Fruit fly (Drosophila melanogaster) whole organism, wandering third instar larva: ENCODE results near the gene mtDNA-helicase.

ENCODE experiments used
- Abd-B ChIP-seq: fragments of >200 bp; optimal IDR thresholded peaks from 2 replicates; lab custom pipeline; 2017; ENCODE audit warnings: missing biosample characterization, missing genetic modification characterization
- CG32264 ChIP-seq: fragments of 200-800 bp; sonication (Bioruptor generic); optimal IDR thresholded peaks from 2 replicates; lab custom pipeline; 2016; ENCODE audit warnings: missing biosample characterization, missing genetic modification characterization
- CG9705 ChIP-seq: fragments of 200-800 bp; sonication (Bioruptor generic); optimal IDR thresholded peaks from 2 replicates; lab custom pipeline; 2018; ENCODE audit warnings: missing biosample characterization, mild to moderate bottlenecking, missing genetic modification characterization
- CrebA ChIP-seq: fragments of 200-800 bp; sonication (Bioruptor generic); optimal IDR thresholded peaks from 2 replicates; lab custom pipeline; 2016; ENCODE audit warnings: missing biosample characterization, mild to moderate bottlenecking, missing genetic modification characterization, borderline replicate concordance
- Dfd ChIP-seq: fragments of >200 bp; optimal IDR thresholded peaks from 2 replicates; lab custom pipeline; 2017; ENCODE audit warnings: missing biosample characterization, missing genetic modification characterization
- Dif ChIP-seq: fragments of 200-275, 200-300 bp; sonication (Bioruptor generic); optimal IDR thresholded peaks from 2 replicates; lab custom pipeline; 2018; ENCODE audit warnings: missing biosample characterization, missing genetic modification characterization; ENCODE audit not compliant: partially characterized antibody
- GATAd ChIP-seq: sonication (Bioruptor generic); optimal IDR thresholded peaks from 2 replicates; lab custom pipeline; 2016; ENCODE audit warnings: missing biosample characterization, missing genetic modification characterization
- HLH106 ChIP-seq: fragments of 200-800 bp; optimal IDR thresholded peaks from 3 replicates; lab custom pipeline; 2019; ENCODE audit warnings: missing biosample characterization, mild to moderate bottlenecking, missing genetic modification characterization, moderate library complexity
- Hnf4 ChIP-seq: fragments of 200-800 bp; sonication (Bioruptor generic); optimal IDR thresholded peaks from 2 replicates; lab custom pipeline; 2016; ENCODE audit warnings: missing biosample characterization, mild to moderate bottlenecking, missing genetic modification characterization
- Hr78 ChIP-seq: fragments of >200 bp; optimal IDR thresholded peaks from 2 replicates; lab custom pipeline; 2017; ENCODE audit warnings: missing biosample characterization, missing genetic modification characterization
- Hr83 ChIP-seq: fragments of 200-300 bp; sonication (Bioruptor generic); optimal IDR thresholded peaks from 2 replicates; lab custom pipeline; 2016; ENCODE audit warnings: missing biosample characterization, mild to moderate bottlenecking, missing genetic modification characterization, moderate library complexity; ENCODE audit not compliant: poor library complexity, severe bottlenecking
- Jra ChIP-seq: sonication (Bioruptor generic); optimal IDR thresholded peaks from 2 replicates; lab custom pipeline; 2016; ENCODE audit warnings: missing biosample characterization, missing genetic modification characterization
- Mio ChIP-seq: sonication (Bioruptor generic); optimal IDR thresholded peaks from 2 replicates; lab custom pipeline; 2016; ENCODE audit warnings: missing biosample characterization, missing genetic modification characterization
- Myc ChIP-seq: fragments of >200 bp; optimal IDR thresholded peaks from 2 replicates; lab custom pipeline; 2017
- N ChIP-seq: fragments of >200 bp; optimal IDR thresholded peaks from 2 replicates; lab custom pipeline; 2018; ENCODE audit warnings: missing biosample characterization, missing external identifiers, missing genetic modification characterization
- OdsH ChIP-seq: fragments of 200-800 bp; sonication (Bioruptor generic); optimal IDR thresholded peaks from 2 replicates; lab custom pipeline; 2016; ENCODE audit warnings: missing biosample characterization, mild to moderate bottlenecking, missing genetic modification characterization
- Rel ChIP-seq, 2 experiments: fragments of 200-800 bp; sonication (Bioruptor generic) in 1 of 2; optimal IDR thresholded peaks; 2 replicates in 1 of 2; 3 replicates in 1 of 2; lab custom pipeline; 2016 to 2019; ENCODE audit warnings: mild to moderate bottlenecking in 2 of 2, missing biosample characterization in 2 of 2, missing genetic modification characterization in 2 of 2, moderate library complexity in 1 of 2
- Sp1 ChIP-seq: fragments of 200-800 bp; sonication (Bioruptor generic); optimal IDR thresholded peaks from 3 replicates; lab custom pipeline; 2019; ENCODE audit warnings: missing biosample characterization, mild to moderate bottlenecking, missing genetic modification characterization, moderate library complexity
- Vsx2 ChIP-seq: fragments of 200-300, 225-300 bp; sonication (Bioruptor generic); optimal IDR thresholded peaks from 2 replicates; lab custom pipeline; 2018; ENCODE audit warnings: missing biosample characterization, missing genetic modification characterization; ENCODE audit not compliant: partially characterized antibody
- br ChIP-seq: fragments of 200-800 bp; sonication (Bioruptor generic); optimal IDR thresholded peaks from 2 replicates; lab custom pipeline; 2016; ENCODE audit warnings: missing biosample characterization, missing genetic modification characterization
- brk ChIP-seq: fragments of 200-800 bp; sonication (Bioruptor generic); optimal IDR thresholded peaks from 2 replicates; lab custom pipeline; 2016; ENCODE audit warnings: missing biosample characterization, mild to moderate bottlenecking, missing genetic modification characterization
- dl ChIP-seq, 2 experiments: fragments of 175-275, 200-275 bp in 1 of 2; fragments of 200-275 bp in 1 of 2; sonication (Bioruptor generic); optimal IDR thresholded peaks; lab custom pipeline; 2018; ENCODE audit warnings: mild to moderate bottlenecking in 2 of 2, missing biosample characterization in 2 of 2, missing genetic modification characterization in 2 of 2, moderate library complexity in 2 of 2; ENCODE audit not compliant: partially characterized antibody in 2 of 2, insufficient read depth in 1 of 2
- dmrt93B ChIP-seq: fragments of 200-800 bp; sonication (Bioruptor generic); optimal IDR thresholded peaks from 2 replicates; lab custom pipeline; 2018; ENCODE audit warnings: missing biosample characterization, mild to moderate bottlenecking, missing genetic modification characterization
- dsf ChIP-seq: sonication (Bioruptor generic); optimal IDR thresholded peaks from 2 replicates; lab custom pipeline; 2016; ENCODE audit warnings: missing biosample characterization, missing genetic modification characterization, borderline replicate concordance
- ey ChIP-seq: fragments of 200-800 bp; sonication (Bioruptor generic); optimal IDR thresholded peaks from 2 replicates; lab custom pipeline; 2016; ENCODE audit warnings: missing biosample characterization, missing genetic modification characterization
- foxo ChIP-seq, 2 experiments: fragments of 200-800 bp; sonication (Bioruptor generic); optimal IDR thresholded peaks; 2 replicates in 1 of 2; 3 replicates in 1 of 2; lab custom pipeline; 2016 to 2017; ENCODE audit warnings: missing biosample characterization in 2 of 2, missing genetic modification characterization in 2 of 2
- fru ChIP-seq: fragments of 200-800 bp; sonication (Bioruptor generic); optimal IDR thresholded peaks from 3 replicates; lab custom pipeline; 2016; ENCODE audit warnings: missing biosample characterization, mild to moderate bottlenecking, missing genetic modification characterization
- h ChIP-seq: fragments of 200-800 bp; sonication (Bioruptor generic); optimal IDR thresholded peaks from 3 replicates; lab custom pipeline; 2016; ENCODE audit warnings: missing biosample characterization, mild to moderate bottlenecking, missing genetic modification characterization
- jim ChIP-seq: fragments of 175-275, 200-325 bp; sonication (Bioruptor generic); optimal IDR thresholded peaks from 2 replicates; lab custom pipeline; 2016; ENCODE audit warnings: missing biosample characterization, mild to moderate bottlenecking, missing genetic modification characterization
- lola ChIP-seq: fragments of >200 bp; optimal IDR thresholded peaks from 2 replicates; lab custom pipeline; 2017; ENCODE audit warnings: missing biosample characterization, missing genetic modification characterization
- pan ChIP-seq: fragments of >200 bp; optimal IDR thresholded peaks from 2 replicates; lab custom pipeline; 2017
- psq ChIP-seq: fragments of 200-800 bp; sonication (Bioruptor generic); optimal IDR thresholded peaks from 3 replicates; lab custom pipeline; 2017; ENCODE audit warnings: missing biosample characterization, mild to moderate bottlenecking, missing genetic modification characterization, moderate library complexity
- rgr ChIP-seq: fragments of 200-800 bp; sonication (Bioruptor generic); optimal IDR thresholded peaks from 3 replicates; lab custom pipeline; 2016; ENCODE audit warnings: missing biosample characterization, mild to moderate bottlenecking, missing genetic modification characterization
- sage ChIP-seq: fragments of 200-800 bp; sonication (Bioruptor generic); optimal IDR thresholded peaks from 2 replicates; lab custom pipeline; 2016; ENCODE audit warnings: missing biosample characterization, mild to moderate bottlenecking, missing genetic modification characterization
- sv ChIP-seq: fragments of 200-800 bp; sonication (Bioruptor generic); optimal IDR thresholded peaks from 3 replicates; lab custom pipeline; 2016; ENCODE audit warnings: missing biosample characterization, missing genetic modification characterization
- tai ChIP-seq: sonication (Bioruptor generic); optimal IDR thresholded peaks from 2 replicates; lab custom pipeline; 2016; ENCODE audit warnings: missing biosample characterization, missing genetic modification characterization
- usp ChIP-seq: fragments of >200 bp; optimal IDR thresholded peaks from 2 replicates; lab custom pipeline; 2017; ENCODE audit warnings: missing biosample characterization, missing genetic modification characterization
- woc ChIP-seq: sonication (Bioruptor generic); optimal IDR thresholded peaks from 2 replicates; lab custom pipeline; 2016; ENCODE audit warnings: missing biosample characterization, mild to moderate bottlenecking, missing genetic modification characterization

The mtDNA-helicase gene

dm6 chr2L:9915011-9915850 is 22.0 kb upstream of the mtDNA-helicase start, which contains the start of gene yip2:
yip2 (plus strand) TSS chr2L:9915253.
- TF ChIP-seq Hr83 (GFP tag; lab: Kevin White, UChicago) (peak; percentile 22), rgr (peak; percentile 61), fru (peak; percentile 64), ey (peak; percentile 42), Vsx2 (no peak), HLH106 (peak; percentile 35), br (peak; percentile 65), CG32264 (GFP tag; lab: Kevin White, UChicago) (no peak), h (GFP tag; lab: Kevin White, UChicago) (peak; percentile 61), sv (GFP tag; lab: Kevin White, UChicago) (peak; percentile 26), CG9705 (GFP tag; lab: Kevin White, UChicago) (peak; percentile 48), woc (peak; percentile 61), Sp1 (GFP tag; lab: Kevin White, UChicago) (peak; percentile 82), Jra (GFP tag; lab: Kevin White, UChicago) (peak; percentile 85), dsf (GFP tag; lab: Kevin White, UChicago) (peak; percentile 19), Hnf4 (GFP tag; lab: Kevin White, UChicago) (peak; percentile 100), foxo (GFP tag; optimal IDR thresholded peaks at IDR 0.05; lab: Kevin White, UChicago) (peak; percentile 17 to 59), Rel (GFP tag; optimal IDR thresholded peaks at IDR 0.05; lab: Kevin White, UChicago) (peak; percentile 86), Rel (tag; optimal IDR thresholded peaks at IDR 0.05; lab: Kevin White, UChicago) (peak; percentile 71), N (no peak), Myc (lab: Kevin White, UChicago) (no peak), dl (GFP tag; optimal IDR thresholded peaks at IDR 0.05; lab: Kevin White, UChicago; ENCODE audit: insufficient read depth in 1 of 2, partially characterized antibody in 2 of 2) (no peak), sage (GFP tag; lab: Kevin White, UChicago) (peak; percentile 58), psq (GFP tag; lab: Kevin White, UChicago) (peak; percentile 43), OdsH (GFP tag; lab: Kevin White, UChicago) (peak; percentile 35), Abd-B (GFP tag; lab: Kevin White, UChicago) (no peak)
- TF ChIP-seq, all 38 proteins: peak for 19

- TF ChIP-seq sage (GFP tag; lab: Kevin White, UChicago) (no peak), sv (GFP tag; lab: Kevin White, UChicago) (no peak), CG32264 (GFP tag; lab: Kevin White, UChicago) (no peak), Vsx2 (no peak), rgr (no peak), Myc (lab: Kevin White, UChicago) (peak; percentile 2), pan (lab: Kevin White, UChicago) (no peak), usp (no peak), dmrt93B (no peak), brk (no peak), Dfd (no peak), tai (GFP tag; lab: Kevin White, UChicago) (no peak), ey (no peak), fru (no peak), Rel (GFP tag; optimal IDR thresholded peaks at IDR 0.05; lab: Kevin White, UChicago) (no peak), Rel (tag; optimal IDR thresholded peaks at IDR 0.05; lab: Kevin White, UChicago) (peak; percentile 1), lola (no peak), Abd-B (GFP tag; lab: Kevin White, UChicago) (no peak), Hr83 (GFP tag; lab: Kevin White, UChicago) (peak; percentile 2), HLH106 (no peak), Hnf4 (GFP tag; lab: Kevin White, UChicago) (peak; percentile 31), foxo (GFP tag; optimal IDR thresholded peaks at IDR 0.05; lab: Kevin White, UChicago) (peak in 1 of 2 experiments; percentile 25), Jra (GFP tag; lab: Kevin White, UChicago) (peak; percentile 30), dl (GFP tag; optimal IDR thresholded peaks at IDR 0.05; lab: Kevin White, UChicago; ENCODE audit: insufficient read depth in 1 of 2, partially characterized antibody in 2 of 2) (no peak), h (GFP tag; lab: Kevin White, UChicago) (peak; percentile 13), dsf (GFP tag; lab: Kevin White, UChicago) (no peak), Hr78 (GFP tag; lab: Kevin White, UChicago) (no peak), Dif (GFP tag; lab: Kevin White, UChicago) (no peak), psq (GFP tag; lab: Kevin White, UChicago) (no peak), CG9705 (GFP tag; lab: Kevin White, UChicago) (no peak), Mio (GFP tag; lab: Kevin White, UChicago) (no peak), CrebA (GFP tag; lab: Kevin White, UChicago) (no peak), woc (no peak), N (no peak), jim (no peak), Sp1 (GFP tag; lab: Kevin White, UChicago) (no peak), OdsH (GFP tag; lab: Kevin White, UChicago) (no peak), GATAd (GFP tag; lab: Kevin White, UChicago) (no peak), br (no peak)
These were observed 19.5 kb upstream of the mtDNA-helicase start, which contains the start of the genes Etl1 and Srp54 for dm6 chr2L:9912570-9913260. Etl1 (minus strand) TSS chr2L:9912608. Srp54 (plus strand) TSS chr2L:9912911.
